Worm (Caenorhabditis elegans) whole organism, midembryonic: ENCODE results near the gene Y105C5B.1418.

Experiments
- T22C8.4 ChIP-seq: fragments of 200-800 bp; sonication (Bioruptor generic); IDR thresholded peaks from 2 replicates; pipeline ENCODE4 v1.3.6; 2022; ENCODE audit warnings: missing genetic modification characterization, missing compliant biosample characterization
- ref-1 ChIP-seq: fragments of 200-800 bp; sonication (Bioruptor generic); conservative IDR thresholded peaks from 2 replicates; pipeline ENCODE4 v1.3.6; 2022; ENCODE audit warnings: missing genetic modification reagents, missing genetic modification characterization, missing compliant biosample characterization
- tab-1 ChIP-seq: fragments of 200-800 bp; sonication (Bioruptor generic); IDR thresholded peaks from 2 replicates; pipeline ENCODE4 v1.3.6; 2022; ENCODE audit warnings: missing genetic modification characterization, missing compliant biosample characterization
- ztf-29 ChIP-seq: fragments of 200-800 bp; sonication (Bioruptor generic); IDR thresholded peaks from 2 replicates; pipeline ENCODE4 v1.3.6; 2022; ENCODE audit warnings: missing genetic modification reagents, missing genetic modification characterization, missing compliant biosample characterization

DNA sequence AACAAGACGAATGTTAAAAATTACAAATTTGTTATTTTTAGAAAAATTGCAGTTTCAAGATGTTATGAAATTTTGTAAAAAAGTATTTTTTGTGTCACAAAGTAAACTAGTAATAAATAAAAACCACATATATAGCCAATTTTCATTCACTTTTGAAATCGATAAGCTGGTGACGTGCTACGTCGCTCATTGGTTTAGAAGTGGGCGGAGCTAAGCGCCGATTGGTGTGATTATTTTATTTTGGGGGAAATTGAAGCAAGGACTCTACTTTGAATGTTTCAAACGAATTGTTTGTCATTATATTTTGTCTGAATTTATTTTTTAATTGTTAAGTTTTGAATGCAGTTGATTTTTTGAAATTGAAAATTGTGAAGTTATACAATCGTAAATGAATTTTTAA is 32.9 kb downstream of the Y105C5B.1418 start:
- TF ChIP-seq ztf-29 (GFP tag; lab: Robert Waterston, UW) (no peak), tab-1 (GFP tag; lab: Robert Waterston, UW) (no peak), T22C8.4 (no peak), ref-1 (GFP tag; lab: Robert Waterston, UW) (no peak)
